Fruit fly (Drosophila melanogaster) whole organism, embryonic: ENCODE results near the gene CG10383.

Experiments used
- CG10959 ChIP-seq: fragments of 200-800 bp; sonication (Bioruptor generic); IDR thresholded peaks from 2 replicates; pipeline ENCODE4 v1.3.6; 2022; ENCODE audit warnings: missing biosample characterization, missing genetic modification characterization
- CG11696 ChIP-seq: fragments of 200-800 bp; sonication (Bioruptor generic); IDR thresholded peaks from 2 replicates; pipeline ENCODE4 v1.3.6; 2022; ENCODE audit warnings: missing biosample characterization, missing genetic modification characterization
- CG33213 ChIP-seq: fragments of 200-800 bp; sonication (Bioruptor generic); optimal IDR thresholded peaks from 3 replicates; lab custom pipeline; 2016; ENCODE audit warnings: missing biosample characterization, missing genetic modification characterization
- CG4328 ChIP-seq: fragments of 200-800 bp; sonication (Bioruptor generic); optimal IDR thresholded peaks from 3 replicates; lab custom pipeline; 2017; ENCODE audit warnings: missing biosample characterization, missing genetic modification reagents, missing genetic modification characterization
- CG7372 ChIP-seq: fragments of 200-800 bp; sonication (Bioruptor generic); IDR thresholded peaks from 2 replicates; pipeline ENCODE4 v1.3.6; 2022; ENCODE audit warnings: missing biosample characterization, missing genetic modification characterization
- ase ChIP-seq: fragments of 200-800 bp; sonication (Bioruptor generic); IDR thresholded peaks from 3 replicates; pipeline ENCODE4 v1.3.6; 2022; ENCODE audit warnings: missing biosample characterization, missing genetic modification characterization
- chif ChIP-seq, 2 experiments: fragments of 200-800 bp; sonication (Bioruptor generic); optimal IDR thresholded peaks; 3 replicates each; lab custom pipeline; 2016; ENCODE audit warnings: missing biosample characterization in 2 of 2, missing genetic modification characterization in 2 of 2
- gcm ChIP-seq: fragments of 200-800 bp; sonication (Bioruptor generic); optimal IDR thresholded peaks from 2 replicates; lab custom pipeline; 2019; ENCODE audit warnings: missing biosample characterization, mild to moderate bottlenecking, missing genetic modification characterization, moderate library complexity
- sug ChIP-seq: fragments of 200-800 bp; optimal IDR thresholded peaks from 2 replicates; lab custom pipeline; 2019; ENCODE audit warnings: missing biosample characterization, mild to moderate bottlenecking, missing genetic modification characterization, moderate library complexity
- zen ChIP-seq: fragments of 200-800 bp; sonication (Bioruptor generic); optimal IDR thresholded peaks from 3 replicates; lab custom pipeline; 2018; ENCODE audit warnings: missing biosample characterization, mild to moderate bottlenecking, missing genetic modification characterization, moderate library complexity

DNA sequence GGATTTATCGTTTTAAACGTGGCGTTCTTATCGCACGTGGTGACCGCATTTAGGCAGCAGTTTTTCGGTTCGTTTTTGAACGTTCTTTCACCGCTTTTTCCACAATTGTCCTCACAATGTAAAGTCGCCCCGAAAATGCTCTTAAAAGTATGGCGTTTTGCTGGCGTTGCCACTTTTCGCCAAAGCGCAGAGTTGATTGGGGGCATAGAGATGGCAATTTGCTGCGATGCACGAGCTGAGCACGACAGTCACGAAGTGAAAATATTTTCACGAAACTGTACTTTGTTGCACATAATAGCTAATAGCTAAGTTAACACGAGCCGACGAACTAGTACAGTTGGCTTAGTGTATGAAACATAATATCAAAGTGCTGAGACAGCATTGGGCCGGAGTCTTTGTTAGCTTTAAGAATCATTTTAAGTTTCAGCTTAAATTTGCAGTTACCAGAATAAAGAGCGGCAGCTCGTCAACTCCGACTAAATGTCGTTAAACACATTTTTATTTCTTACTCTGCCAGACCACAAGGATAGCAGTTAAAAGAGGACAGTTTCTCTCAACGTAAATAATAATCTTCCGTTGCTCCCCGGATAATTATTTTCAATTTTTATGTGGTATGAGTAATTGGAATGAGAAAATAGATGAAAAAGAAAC lies 6.6 kb downstream of the CG10383 start, which contains the start of gene msl-1:
- TF ChIP-seq CG11696 (GFP tag; lab: Robert Waterston, UW) (no peak), CG33213 (GFP tag; lab: Kevin White, UChicago) (peak; percentile 47), CG7372 (GFP tag; lab: Robert Waterston, UW) (no peak), ase (0 out of 3 replicates have a peak, but pooled peaks have one; percentile 18), sug (tag; lab: Kevin White, UChicago) (peak; percentile 58), chif (GFP tag; optimal IDR thresholded peaks at IDR 0.05; lab: Kevin White, UChicago) (peak; percentile 1 to 9), CG10959 (GFP tag; lab: Robert Waterston, UW) (no peak), gcm (GFP tag; lab: Kevin White, UChicago) (no peak), zen (tag; lab: Kevin White, UChicago) (no peak), CG4328 (no peak)
